Worm (Caenorhabditis elegans) whole organism, young adult: ENCODE results near the gene his-32.
A peak's percentile ranks its signal among the peaks of the same experiment; 100 is the strongest.

Source experiments
- B0336.3 ChIP-seq: fragments of 200-800 bp; sonication (Bioruptor generic); IDR thresholded peaks from 2 replicates; pipeline ENCODE4 v1.3.6; 2022; ENCODE audit warnings: missing genetic modification characterization, missing compliant biosample characterization
- F10E7.11 ChIP-seq: sonication (generic microtip); optimal IDR thresholded peaks from 2 replicates; lab custom pipeline; 2017; ENCODE audit warnings: mild to moderate bottlenecking, missing genetic modification characterization, moderate library complexity, missing compliant biosample characterization
- F22D6.2 ChIP-seq: sonication (generic microtip); optimal IDR thresholded peaks from 2 replicates; lab custom pipeline; 2016; ENCODE audit warnings: mild to moderate bottlenecking, missing genetic modification characterization, missing compliant biosample characterization
- F37B4.10 ChIP-seq: fragments of 200-800 bp; sonication (Bioruptor generic); IDR thresholded peaks from 2 replicates; pipeline ENCODE4 v1.3.6; 2022; ENCODE audit warnings: missing genetic modification characterization, missing compliant biosample characterization
- F55B11.4 ChIP-seq: sonication (generic microtip); optimal IDR thresholded peaks from 2 replicates; lab custom pipeline; 2016; ENCODE audit warnings: missing compliant biosample characterization, missing genetic modification characterization, borderline replicate concordance; ENCODE audit not compliant: insufficient read depth
- T07F8.4 ChIP-seq: sonication (generic microtip); optimal IDR thresholded peaks from 2 replicates; lab custom pipeline; 2016; ENCODE audit warnings: mild to moderate bottlenecking, missing genetic modification characterization, moderate library complexity, missing compliant biosample characterization
- T26A5.8 ChIP-seq: sonication (generic microtip); optimal IDR thresholded peaks from 2 replicates; lab custom pipeline; 2016; ENCODE audit warnings: missing genetic modification characterization, missing compliant biosample characterization
- Y95B8A.8 ChIP-seq: fragments of 200-800 bp; sonication (Bioruptor generic); IDR thresholded peaks from 2 replicates; pipeline ENCODE4 v1.3.6; 2022; ENCODE audit warnings: missing genetic modification reagents, missing genetic modification characterization, missing compliant biosample characterization
- aptf-2 ChIP-seq: fragments of 200-800 bp; sonication (Bioruptor generic); conservative IDR thresholded peaks from 2 replicates; pipeline ENCODE4 v1.3.6; 2022; ENCODE audit warnings: missing genetic modification reagents, missing genetic modification characterization, missing compliant biosample characterization
- attf-6 ChIP-seq: fragments of 200-800 bp; sonication (Bioruptor generic); IDR thresholded peaks from 2 replicates; pipeline ENCODE4 v1.3.6; 2022; ENCODE audit warnings: missing genetic modification reagents, missing genetic modification characterization, missing compliant biosample characterization
- bed-1 ChIP-seq: fragments of 200-800 bp; sonication (Bioruptor generic); IDR thresholded peaks from 2 replicates; pipeline ENCODE4 v1.3.6; 2022; ENCODE audit warnings: missing genetic modification reagents, missing genetic modification characterization, missing compliant biosample characterization
- ccch-3 ChIP-seq: fragments of 200-800 bp; sonication (Bioruptor generic); optimal IDR thresholded peaks from 2 replicates; lab custom pipeline; 2018; ENCODE audit warnings: mild to moderate bottlenecking, missing genetic modification characterization, missing compliant biosample characterization
- ceh-79 ChIP-seq: sonication (generic microtip); optimal IDR thresholded peaks from 2 replicates; lab custom pipeline; 2017; ENCODE audit warnings: mild to moderate bottlenecking, missing genetic modification characterization, missing compliant biosample characterization
- die-1 ChIP-seq: sonication (generic microtip); optimal IDR thresholded peaks from 2 replicates; lab custom pipeline; 2016; ENCODE audit warnings: missing genotype, mild to moderate bottlenecking, missing genetic modification characterization, missing compliant biosample characterization
- ekl-4 ChIP-seq: fragments of 200-800 bp; sonication (Bioruptor generic); IDR thresholded peaks from 2 replicates; pipeline ENCODE4 v1.3.6; 2022; ENCODE audit warnings: missing genetic modification reagents, missing genetic modification characterization, missing compliant biosample characterization
- fkh-3 ChIP-seq: sonication (generic microtip); optimal IDR thresholded peaks from 2 replicates; lab custom pipeline; 2016; ENCODE audit warnings: mild to moderate bottlenecking, missing genetic modification characterization, missing compliant biosample characterization
- hmg-1.2 ChIP-seq: fragments of 200-800 bp; sonication (Bioruptor generic); IDR thresholded peaks from 2 replicates; pipeline ENCODE4 v1.3.6; 2022; ENCODE audit warnings: missing genetic modification reagents, missing genetic modification characterization, missing compliant biosample characterization
- hsf-1 ChIP-seq: fragments of 200-800 bp; sonication (Bioruptor generic); IDR thresholded peaks from 2 replicates; pipeline ENCODE4 v1.3.6; 2022; ENCODE audit warnings: missing genetic modification reagents, missing genetic modification characterization, missing compliant biosample characterization
- let-607 ChIP-seq, 2 experiments: fragments of 200-800 bp in 1 of 2; sonication (Bioruptor generic) in 1 of 2; sonication (generic microtip) in 1 of 2; optimal IDR thresholded peaks; 2 replicates each; lab custom pipeline; 2016 to 2018; ENCODE audit warnings: mild to moderate bottlenecking in 2 of 2, missing compliant biosample characterization in 2 of 2, missing genetic modification characterization in 2 of 2, moderate library complexity in 2 of 2, missing genotype in 1 of 2
- lin-26 ChIP-seq: fragments of 200-800 bp; sonication (Bioruptor generic); IDR thresholded peaks from 2 replicates; pipeline ENCODE4 v1.3.6; 2022; ENCODE audit warnings: missing genetic modification reagents, missing genetic modification characterization, missing compliant biosample characterization
- lin-40 ChIP-seq: sonication (generic microtip); optimal IDR thresholded peaks from 2 replicates; lab custom pipeline; 2016; ENCODE audit warnings: missing genetic modification characterization, mild to moderate bottlenecking, missing compliant biosample characterization, missing genotype, missing genetic modification reagents
- lir-1 ChIP-seq: fragments of 200-800 bp; sonication (Bioruptor generic); conservative IDR thresholded peaks from 2 replicates; pipeline ENCODE4 v1.3.6; 2022; ENCODE audit warnings: missing genetic modification reagents, missing genetic modification characterization, missing compliant biosample characterization
- lsl-1 ChIP-seq: fragments of 200-800 bp; sonication (Bioruptor generic); optimal IDR thresholded peaks from 2 replicates; lab custom pipeline; 2018; ENCODE audit warnings: mild to moderate bottlenecking, missing genetic modification characterization, moderate library complexity, missing compliant biosample characterization
- lsy-27 ChIP-seq: sonication (generic microtip); optimal IDR thresholded peaks from 2 replicates; lab custom pipeline; 2017; ENCODE audit warnings: missing genetic modification characterization, mild to moderate bottlenecking, missing compliant biosample characterization, antibody characterized with exemption, missing genotype, borderline replicate concordance; ENCODE audit not compliant: insufficient read depth
- madf-3 ChIP-seq: fragments of 200-800 bp; sonication (Bioruptor generic); IDR thresholded peaks from 2 replicates; pipeline ENCODE4 v1.3.6; 2022; ENCODE audit warnings: missing genetic modification reagents, missing genetic modification characterization, missing compliant biosample characterization
- madf-6 ChIP-seq: fragments of 200-800 bp; sonication (Bioruptor generic); IDR thresholded peaks from 2 replicates; pipeline ENCODE4 v1.3.6; 2022; ENCODE audit warnings: missing genetic modification reagents, missing genetic modification characterization, missing compliant biosample characterization
- nfyb-1 ChIP-seq: fragments of 200-800 bp; sonication (Bioruptor generic); IDR thresholded peaks from 2 replicates; pipeline ENCODE4 v1.3.6; 2022; ENCODE audit warnings: missing genetic modification reagents, missing genetic modification characterization, missing compliant biosample characterization
- nhr-80 ChIP-seq: sonication (generic microtip); optimal IDR thresholded peaks from 2 replicates; lab custom pipeline; 2016; ENCODE audit warnings: missing genetic modification characterization, missing compliant biosample characterization
- nhr-90 ChIP-seq: sonication (generic microtip); optimal IDR thresholded peaks from 2 replicates; lab custom pipeline; 2016; ENCODE audit warnings: missing genotype, mild to moderate bottlenecking, missing genetic modification characterization, missing compliant biosample characterization
- sea-2 ChIP-seq: fragments of 200-800 bp; sonication (Bioruptor generic); IDR thresholded peaks from 2 replicates; pipeline ENCODE4 v1.3.6; 2022; ENCODE audit warnings: missing genetic modification characterization, missing compliant biosample characterization
- tbp1 ChIP-seq: fragments of 200-800 bp; sonication (Bioruptor generic); optimal IDR thresholded peaks from 2 replicates; lab custom pipeline; 2018; ENCODE audit warnings: mild to moderate bottlenecking, missing genetic modification characterization, missing compliant biosample characterization
- tbx-9 ChIP-seq: sonication (generic microtip); optimal IDR thresholded peaks from 2 replicates; lab custom pipeline; 2016; ENCODE audit warnings: borderline replicate concordance, missing genetic modification characterization, inconsistent platforms, missing compliant biosample characterization
- tlf-1 ChIP-seq: fragments of 200-800 bp; sonication (Bioruptor generic); optimal IDR thresholded peaks from 2 replicates; lab custom pipeline; 2018; ENCODE audit warnings: mild to moderate bottlenecking, missing genetic modification characterization, missing compliant biosample characterization
- xnd-1 ChIP-seq: sonication (generic microtip); optimal IDR thresholded peaks from 2 replicates; lab custom pipeline; 2016; ENCODE audit warnings: missing genotype, missing genetic modification reagents, missing genetic modification characterization, missing compliant biosample characterization
- zim-3 ChIP-seq: sonication (generic microtip); optimal IDR thresholded peaks from 2 replicates; lab custom pipeline; 2017; ENCODE audit warnings: mild to moderate bottlenecking, missing genetic modification characterization, moderate library complexity, missing compliant biosample characterization
- ztf-26 ChIP-seq: sonication (generic microtip); optimal IDR thresholded peaks from 2 replicates; lab custom pipeline; 2017; ENCODE audit warnings: missing genetic modification characterization, missing compliant biosample characterization

Gene his-32

ce11 chrIV:8300468-8300867, 33.6 kb upstream of the his-32 start, which contains the start of gene F35H10.5:
F35H10.5 (plus strand) TSS chrIV:8300768.
- TF ChIP-seq F22D6.2 (tag; lab: Kevin White, UChicago) = no peak
- no peak for TF ChIP-seq let-607 (tag; optimal IDR thresholded peaks at IDR 0.05; lab: Kevin White, UChicago)
- no peak for TF ChIP-seq ccch-3 (GFP tag; lab: Kevin White, UChicago)
- no peak for TF ChIP-seq zim-3 (tag; lab: Kevin White, UChicago)
- TF ChIP-seq nhr-80 (tag; lab: Kevin White, UChicago) = no peak
- TF ChIP-seq lir-1 (GFP tag; lab: Robert Waterston, UW) = no peak
- no peak for TF ChIP-seq bed-1 (GFP tag; lab: Robert Waterston, UW)
- no peak for TF ChIP-seq nhr-90 (tag; lab: Kevin White, UChicago)
- TF ChIP-seq lsl-1 (GFP tag; lab: Kevin White, UChicago) = no peak
- TF ChIP-seq nfyb-1 = no peak

ce11 chrIV:8301925-8302324, 32.2 kb upstream of the his-32 start:
- TF ChIP-seq tlf-1 (GFP tag; lab: Kevin White, UChicago) (no peak), aptf-2 (GFP tag; lab: Robert Waterston, UW) (no peak), tbp1 (GFP tag; lab: Kevin White, UChicago) (no peak), B0336.3 (no peak), ekl-4 (GFP tag; lab: Robert Waterston, UW) (peak; percentile 65), lin-40 (tag; lab: Kevin White, UChicago) (peak; percentile 13), madf-3 (GFP tag; lab: Robert Waterston, UW) (no peak), F10E7.11 (tag; lab: Kevin White, UChicago) (no peak), xnd-1 (no peak), ztf-26 (tag; lab: Kevin White, UChicago) (peak; percentile 37), tbx-9 (no peak), sea-2 (GFP tag; lab: Robert Waterston, UW) (no peak), lsy-27 (tag; lab: Kevin White, UChicago) (no peak), lsl-1 (GFP tag; lab: Kevin White, UChicago) (no peak), lin-26 (GFP tag; lab: Robert Waterston, UW) (0 out of 2 replicates have a peak, but pooled peaks have one; percentile 21), F37B4.10 (no peak), attf-6 (no peak), T26A5.8 (no peak), die-1 (tag; lab: Kevin White, UChicago) (no peak), fkh-3 (no peak), hmg-1.2 (GFP tag; lab: Robert Waterston, UW) (peak; percentile 31; the same call in 1 of the 2 replicates), F55B11.4 (tag; lab: Kevin White, UChicago) (no peak)

ce11 chrIV:8302648-8303161, 31.4 kb upstream of the his-32 start:
- TF ChIP-seq T07F8.4 (tag; lab: Kevin White, UChicago) = no peak
- TF ChIP-seq hsf-1 = no peak
- TF ChIP-seq ceh-79 = no peak
- TF ChIP-seq Y95B8A.8 (GFP tag; lab: Robert Waterston, UW) = no peak
- TF ChIP-seq madf-6 = no peak
